Fruit fly (Drosophila melanogaster): ENCODE results near the gene obst-H.
A peak's percentile ranks its signal among the peaks of the same experiment; 100 is the strongest.

- TF ChIP-seq pan (optimal IDR thresholded peaks at IDR 0.05) (no peak), usp (GFP tag; optimal IDR thresholded peaks at IDR 0.05) (no peak), psq (optimal IDR thresholded peaks at IDR 0.05) (no peak), CG8478 (optimal IDR thresholded peaks at IDR 0.05) (no peak), EcR (GFP tag; optimal IDR thresholded peaks at IDR 0.05) (peak; percentile 69 to 76)
Measured at dm6 chr3L:15544455-15545415, 15.7 kb upstream of the obst-H start.
